Fruit fly (Drosophila melanogaster): Measurements from ENCODE around the gene Oseg5.

Gene Oseg5

dm6 chr2L:20811039-20811652 lies 24.5 kb downstream of the Oseg5 start (continued):
- TF ChIP-seq CG11085 (GFP tag; IDR thresholded peaks at IDR 0.05), result no peak
- TF ChIP-seq caup (GFP tag; optimal IDR thresholded peaks at IDR 0.05; ENCODE audit: severe bottlenecking), result no peak
- TF ChIP-seq CG32767 (GFP tag; IDR thresholded peaks at IDR 0.05), result no peak; the same call in none of the 2 replicates
- TF ChIP-seq CG10209 (GFP tag; optimal IDR thresholded peaks at IDR 0.05), result peak; percentile 47
- no peak for TF ChIP-seq vfl (GFP tag; optimal IDR thresholded peaks at IDR 0.05)
- no peak for TF ChIP-seq Doc3 (GFP tag; IDR thresholded peaks at IDR 0.05; ENCODE audit: partially characterized antibody)
- 0 out of 4 replicates have a peak, but pooled peaks have one; percentile 36 for TF ChIP-seq chinmo (GFP tag; IDR thresholded peaks at IDR 0.05; ENCODE audit: partially characterized antibody)
- TF ChIP-seq Sox100B (GFP tag; optimal IDR thresholded peaks at IDR 0.05), result peak; percentile 34
- TF ChIP-seq eve (GFP tag; optimal IDR thresholded peaks at IDR 0.05), result peak in 1 of 2 experiments; percentile 68
- TF ChIP-seq CG33213 (GFP tag; optimal IDR thresholded peaks at IDR 0.05), result no peak
- TF ChIP-seq CG15514 (GFP tag; optimal IDR thresholded peaks at IDR 0.05), result peak; percentile 13
- no peak for TF ChIP-seq CG12104 (GFP tag; optimal IDR thresholded peaks at IDR 0.05)
- peak; percentile 50; the same call in 1 of the 2 replicates for TF ChIP-seq sisA (GFP tag; IDR thresholded peaks at IDR 0.05)
- no peak for TF ChIP-seq Bdp1 (GFP tag; optimal IDR thresholded peaks at IDR 0.05)
- TF ChIP-seq Oli (tag; optimal IDR thresholded peaks at IDR 0.05), result peak; percentile 43
- TF ChIP-seq shn (GFP tag; optimal IDR thresholded peaks at IDR 0.05), result no peak
- TF ChIP-seq CG11696 (GFP tag; IDR thresholded peaks at IDR 0.05), result peak; percentile 60; the same call in 1 of the 2 replicates
- no peak for TF ChIP-seq Atf3 (GFP tag; optimal IDR thresholded peaks at IDR 0.05)
- TF ChIP-seq CG34422 (GFP tag; IDR thresholded peaks at IDR 0.05), result 0 out of 3 replicates have a peak, but pooled peaks have one; percentile 30
- TF ChIP-seq CHES-1-like (GFP tag; optimal IDR thresholded peaks at IDR 0.05), result no peak
- no peak for TF ChIP-seq CG6254 (GFP tag; optimal IDR thresholded peaks at IDR 0.05)
- TF ChIP-seq disco-r (GFP tag; optimal IDR thresholded peaks at IDR 0.05), result no peak
- no peak for TF ChIP-seq corto (GFP tag; optimal IDR thresholded peaks at IDR 0.05)
- no peak for TF ChIP-seq CG6654 (GFP tag; optimal IDR thresholded peaks at IDR 0.05)
- peak; percentile 62 for TF ChIP-seq CG14441 (GFP tag; IDR thresholded peaks at IDR 0.05)
- no peak for TF ChIP-seq CG5953 (GFP tag; IDR thresholded peaks at IDR 0.05)
- no peak for TF ChIP-seq Dip2 (GFP tag; IDR thresholded peaks at IDR 0.05)
- TF ChIP-seq kni (GFP tag; optimal IDR thresholded peaks at IDR 0.05), result peak; percentile 55
- TF ChIP-seq CG11504 (tag; optimal IDR thresholded peaks at IDR 0.05), result peak; percentile 59
- TF ChIP-seq Fer2 (tag; optimal IDR thresholded peaks at IDR 0.05), result no peak
- no peak for TF ChIP-seq Rx (GFP tag; IDR thresholded peaks at IDR 0.05)
- peak; percentile 31; the same call in 1 of the 2 replicates for TF ChIP-seq dimm (GFP tag; IDR thresholded peaks at IDR 0.05)
- peak; percentile 7 for TF ChIP-seq odd (GFP tag; optimal IDR thresholded peaks at IDR 0.05)
- peak; percentile 24 for TF ChIP-seq CG9817 (tag; optimal IDR thresholded peaks at IDR 0.05)
- TF ChIP-seq btn (GFP tag; optimal IDR thresholded peaks at IDR 0.05), result no peak
- no peak for TF ChIP-seq pum (GFP tag; optimal IDR thresholded peaks at IDR 0.05)
- TF ChIP-seq CG8388 (GFP tag; optimal IDR thresholded peaks at IDR 0.05), result peak; percentile 35
- TF ChIP-seq TFAM (GFP tag; optimal IDR thresholded peaks at IDR 0.05), result no peak
- TF ChIP-seq CG34376 (GFP tag; optimal IDR thresholded peaks at IDR 0.05), result no peak
- peak; percentile 24 for TF ChIP-seq sqz (GFP tag; optimal IDR thresholded peaks at IDR 0.05)
- TF ChIP-seq so (GFP tag; IDR thresholded peaks at IDR 0.05), result peak; percentile 64; the same call in 2 of the 3 replicates
- TF ChIP-seq BEAF-32 (GFP tag; optimal IDR thresholded peaks at IDR 0.05), result no peak
- TF ChIP-seq Eip74EF (GFP tag; optimal IDR thresholded peaks at IDR 0.05), result peak in 1 of 2 experiments; percentile 84
- peak; percentile 29 for TF ChIP-seq fd3F (GFP tag; optimal IDR thresholded peaks at IDR 0.05)
- no peak for TF ChIP-seq Mes4 (GFP tag; optimal IDR thresholded peaks at IDR 0.05)
- peak; percentile 8 for TF ChIP-seq ems (GFP tag; optimal IDR thresholded peaks at IDR 0.05)
- no peak for TF ChIP-seq HLH4C (GFP tag; IDR thresholded peaks at IDR 0.05; ENCODE audit: partially characterized antibody)
- no peak for TF ChIP-seq CG10431 (GFP tag; optimal IDR thresholded peaks at IDR 0.05)
- TF ChIP-seq sna (GFP tag; IDR thresholded peaks at IDR 0.05; ENCODE audit: partially characterized antibody), result no peak

All from whole organism, embryonic.